Fruit fly (Drosophila melanogaster): ENCODE results near the gene tctn.
A peak's percentile ranks its signal among the peaks of the same experiment; 100 is the strongest.

Gene tctn

DNA sequence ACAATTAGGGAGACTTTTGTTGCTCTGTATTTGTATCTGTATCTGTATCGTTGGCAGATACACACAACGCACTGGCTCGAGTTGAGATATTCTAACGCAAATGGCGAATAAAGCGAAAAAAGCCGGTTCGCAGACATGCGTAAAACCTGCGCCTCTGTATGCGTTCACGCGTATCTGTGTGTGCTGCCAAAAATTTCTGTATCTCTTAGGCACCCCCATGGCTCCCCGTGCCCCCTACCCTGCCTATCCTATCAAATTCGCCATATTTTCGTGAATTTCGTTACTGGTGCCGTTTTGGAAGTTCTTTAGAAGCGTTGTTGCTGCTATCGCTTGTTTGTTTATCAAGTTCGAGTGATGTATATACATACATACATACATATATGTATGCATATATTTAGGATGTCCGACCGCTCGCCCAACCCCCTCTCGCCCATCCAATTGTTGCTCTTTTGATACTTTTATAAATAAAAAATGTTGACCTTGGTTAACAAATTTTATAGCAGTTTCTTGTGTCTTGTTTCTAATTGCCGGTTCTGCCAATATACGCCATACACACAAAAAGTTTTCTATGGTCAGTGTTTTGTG is 44.6 kb downstream of the tctn start (continued):
- TF ChIP-seq sc (optimal IDR thresholded peaks at IDR 0.05) (no peak), sc (GFP tag; optimal IDR thresholded peaks at IDR 0.05) (no peak), CG8290 (GFP tag; optimal IDR thresholded peaks at IDR 0.05) (no peak), CG8290 (tag; optimal IDR thresholded peaks at IDR 0.05) (peak in 1 of 2 experiments; percentile 10), NfI (GFP tag; optimal IDR thresholded peaks at IDR 0.05) (no peak), Atf6 (GFP tag; IDR thresholded peaks at IDR 0.05) (peak; percentile 13; the same call in 1 of the 2 replicates), Blimp-1 (GFP tag; optimal IDR thresholded peaks at IDR 0.05) (no peak), CG6175 (GFP tag; IDR thresholded peaks at IDR 0.05) (0 out of 3 replicates have a peak, but pooled peaks have one; percentile 34), vvl (GFP tag; IDR thresholded peaks at IDR 0.05) (peak; percentile 36; the same call in 1 of the 2 replicates), ara (GFP tag; IDR thresholded peaks at IDR 0.05) (no peak), Hmr (GFP tag; optimal IDR thresholded peaks at IDR 0.05) (peak; percentile 40), oc (tag; optimal IDR thresholded peaks at IDR 0.05) (no peak), CG2712 (tag; optimal IDR thresholded peaks at IDR 0.05) (no peak), p53 (GFP tag; optimal IDR thresholded peaks at IDR 0.05) (no peak), Trl (optimal IDR thresholded peaks at IDR 0.05) (no peak), Trl (GFP tag; optimal IDR thresholded peaks at IDR 0.05) (no peak), CG8359 (GFP tag; optimal IDR thresholded peaks at IDR 0.05; ENCODE audit: borderline replicate concordance) (no peak), B-H2 (GFP tag; optimal IDR thresholded peaks at IDR 0.05) (peak; percentile 79), gsb (GFP tag; IDR thresholded peaks at IDR 0.05) (no peak), Med (GFP tag) (no peak), CG9876 (GFP tag; optimal IDR thresholded peaks at IDR 0.05) (no peak), H15 (GFP tag; IDR thresholded peaks at IDR 0.05) (no peak), scrt (GFP tag; optimal IDR thresholded peaks at IDR 0.05) (peak; percentile 58), ftz-f1 (GFP tag; optimal IDR thresholded peaks at IDR 0.05) (peak; percentile 10), kay (GFP tag; optimal IDR thresholded peaks at IDR 0.05) (no peak), crp (GFP tag; optimal IDR thresholded peaks at IDR 0.05) (no peak), ci (GFP tag; IDR thresholded peaks at IDR 0.05) (no peak), cg (GFP tag; optimal IDR thresholded peaks at IDR 0.05) (peak; percentile 27), CG18599 (GFP tag; optimal IDR thresholded peaks at IDR 0.05) (peak; percentile 50), mirr (GFP tag; optimal IDR thresholded peaks at IDR 0.05) (peak; percentile 68), Rfx (GFP tag; IDR thresholded peaks at IDR 0.05) (peak; percentile 36; the same call in 1 of the 2 replicates), CG34224 (GFP tag; IDR thresholded peaks at IDR 0.05; ENCODE audit: partially characterized antibody) (no peak), tll (GFP tag; optimal IDR thresholded peaks at IDR 0.05) (no peak), peb (GFP tag; IDR thresholded peaks at IDR 0.05) (no peak), CG18011 (GFP tag; optimal IDR thresholded peaks at IDR 0.05) (no peak), CG2202 (tag; optimal IDR thresholded peaks at IDR 0.05) (no peak), CG13287 (GFP tag; IDR thresholded peaks at IDR 0.05; ENCODE audit: partially characterized antibody) (peak; percentile 42; the same call in 1 of the 2 replicates), CG13624 (GFP tag; optimal IDR thresholded peaks at IDR 0.05) (peak; percentile 20), unc-4 (GFP tag; IDR thresholded peaks at IDR 0.05; ENCODE audit: partially characterized antibody) (no peak), Gsc (GFP tag; IDR thresholded peaks at IDR 0.05) (no peak), chinmo (GFP tag; IDR thresholded peaks at IDR 0.05; ENCODE audit: partially characterized antibody) (peak; percentile 90; the same call in 3 of the 4 replicates), Dad (GFP tag; optimal IDR thresholded peaks at IDR 0.05) (no peak), Atf3 (GFP tag; optimal IDR thresholded peaks at IDR 0.05) (no peak), NFAT (GFP tag; IDR thresholded peaks at IDR 0.05) (peak; percentile 48; the same call in 1 of the 2 replicates), CG9932 (GFP tag; IDR thresholded peaks at IDR 0.05) (peak; percentile 59; the same call in 1 of the 2 replicates), CG4820 (GFP tag; optimal IDR thresholded peaks at IDR 0.05) (no peak), CG42726 (GFP tag; IDR thresholded peaks at IDR 0.05; ENCODE audit: partially characterized antibody) (peak; percentile 71), CG14667 (GFP tag; IDR thresholded peaks at IDR 0.05) (no peak), Lhr (GFP tag; optimal IDR thresholded peaks at IDR 0.05) (no peak), CG2678 (tag; optimal IDR thresholded peaks at IDR 0.05) (no peak)

Measured in whole organism, embryonic.